Worm (Caenorhabditis elegans) whole organism, L4 larva: ENCODE data around the gene F16G10.8.

Source experiments
- F10B5.3 ChIP-seq: sonication (generic microtip); optimal IDR thresholded peaks from 2 replicates; lab custom pipeline; 2016; ENCODE audit warnings: mild to moderate bottlenecking, missing genetic modification characterization, missing compliant biosample characterization
- T26A8.4 ChIP-seq: fragments of 200-800 bp; sonication (Bioruptor generic); IDR thresholded peaks from 2 replicates; pipeline ENCODE4 v1.3.6; 2022; ENCODE audit warnings: missing genetic modification characterization, missing compliant biosample characterization
- Y48G9A.11 ChIP-seq: fragments of 200-800 bp; sonication (Bioruptor generic); IDR thresholded peaks from 2 replicates; pipeline ENCODE4 v1.3.6; 2022; ENCODE audit warnings: missing genetic modification reagents, missing genetic modification characterization, missing compliant biosample characterization
- Y5F2A.4 ChIP-seq: fragments of 200-800 bp; sonication (Bioruptor generic); optimal IDR thresholded peaks from 2 replicates; lab custom pipeline; 2018; ENCODE audit warnings: mild to moderate bottlenecking, missing genetic modification characterization, missing compliant biosample characterization
- ZK337.2 ChIP-seq: fragments of 200-800 bp; sonication (Bioruptor generic); IDR thresholded peaks from 2 replicates; pipeline ENCODE4 v1.3.6; 2022; ENCODE audit warnings: missing genetic modification reagents, missing genetic modification characterization, missing compliant biosample characterization
- aha-1 ChIP-seq: fragments of 150-350 bp; peaks from one replicate; lab custom pipeline; 2014; ENCODE audit warnings: missing biosample characterization, missing genetic modification characterization
- aly-2 ChIP-seq: sonication (generic microtip); optimal IDR thresholded peaks from 2 replicates; lab custom pipeline; 2018; ENCODE audit warnings: missing biosample characterization, missing genetic modification characterization
- ceh-82 ChIP-seq: sonication (generic microtip); optimal IDR thresholded peaks from 2 replicates; lab custom pipeline; 2017; ENCODE audit warnings: missing biosample characterization, missing genetic modification characterization
- cey-2 ChIP-seq: sonication (generic microtip); optimal IDR thresholded peaks from 3 replicates; lab custom pipeline; 2017; ENCODE audit warnings: missing genetic modification characterization, mild to moderate bottlenecking, missing compliant biosample characterization, antibody characterized with exemption, borderline replicate concordance; ENCODE audit not compliant: insufficient read depth
- daf-12 ChIP-seq: fragments of 150-350 bp; optimal IDR thresholded peaks from 2 replicates; lab custom pipeline; 2014; ENCODE audit warnings: missing biosample characterization, missing genetic modification reagents, missing genetic modification characterization
- daf-19 ChIP-seq: fragments of 200-800 bp; sonication (Bioruptor generic); conservative IDR thresholded peaks from 2 replicates; pipeline ENCODE4 v1.3.6; 2022; ENCODE audit warnings: missing genetic modification characterization, missing compliant biosample characterization
- dmd-6 ChIP-seq: fragments of 200-800 bp; sonication (Bioruptor generic); IDR thresholded peaks from 2 replicates; pipeline ENCODE4 v1.3.6; 2022; ENCODE audit warnings: missing genetic modification reagents, missing genetic modification characterization, missing compliant biosample characterization
- dmd-8 ChIP-seq: fragments of 200-800 bp; sonication (Bioruptor generic); IDR thresholded peaks from 2 replicates; pipeline ENCODE4 v1.3.6; 2022; ENCODE audit warnings: missing genetic modification characterization, missing compliant biosample characterization
- dmd-9 ChIP-seq: fragments of 200-800 bp; sonication (Bioruptor generic); IDR thresholded peaks from 2 replicates; pipeline ENCODE4 v1.3.6; 2022; ENCODE audit warnings: missing genetic modification reagents, missing genetic modification characterization, missing compliant biosample characterization
- dpl-1 ChIP-seq: fragments of 150-350 bp; optimal IDR thresholded peaks from 2 replicates; lab custom pipeline; 2014; ENCODE audit warnings: missing biosample characterization, missing genetic modification reagents, missing genetic modification characterization
- fkh-10 ChIP-seq: fragments of 150-350 bp; optimal IDR thresholded peaks from 2 replicates; lab custom pipeline; 2014; ENCODE audit warnings: missing biosample characterization, missing genetic modification reagents, missing genetic modification characterization
- fos-1 ChIP-seq: fragments of 150-350 bp; optimal IDR thresholded peaks from 2 replicates; lab custom pipeline; 2014; ENCODE audit warnings: missing biosample characterization, missing genetic modification characterization
- hif-1 ChIP-seq, 2 experiments: sonication (generic microtip); optimal IDR thresholded peaks; 2 replicates each; lab custom pipeline; 2016 to 2017; ENCODE audit warnings: missing compliant biosample characterization in 2 of 2, missing genetic modification characterization in 2 of 2, missing genetic modification reagents in 2 of 2, missing genotype in 2 of 2, mild to moderate bottlenecking in 1 of 2
- lim-7 ChIP-seq: fragments of 200-800 bp; sonication (Bioruptor generic); IDR thresholded peaks from 2 replicates; pipeline ENCODE4 v1.3.6; 2022; ENCODE audit warnings: missing genetic modification characterization, missing compliant biosample characterization
- lin-1 ChIP-seq: fragments of 200-800 bp; sonication (Bioruptor generic); IDR thresholded peaks from 2 replicates; pipeline ENCODE4 v1.3.6; 2022; ENCODE audit warnings: missing genetic modification reagents, missing genetic modification characterization, missing compliant biosample characterization
- lin-13 ChIP-seq: fragments of 150-350 bp; optimal IDR thresholded peaks from 2 replicates; lab custom pipeline; 2014; ENCODE audit warnings: missing biosample characterization, missing genetic modification reagents, missing genetic modification characterization
- lin-29 ChIP-seq: fragments of 200-800 bp; sonication (Bioruptor generic); IDR thresholded peaks from 2 replicates; pipeline ENCODE4 v1.3.6; 2022; ENCODE audit warnings: missing genetic modification reagents, missing genetic modification characterization, missing compliant biosample characterization
- mes-2 ChIP-seq: sonication (generic microtip); optimal IDR thresholded peaks from 2 replicates; lab custom pipeline; 2016; ENCODE audit warnings: missing genotype, mild to moderate bottlenecking, missing genetic modification characterization, missing compliant biosample characterization; ENCODE audit not compliant: poor library complexity, severe bottlenecking
- nhr-25 ChIP-seq: sonication (generic microtip); optimal IDR thresholded peaks from 2 replicates; lab custom pipeline; 2017; ENCODE audit warnings: missing genetic modification characterization, mild to moderate bottlenecking, missing compliant biosample characterization, antibody characterized with exemption, moderate library complexity, borderline replicate concordance; ENCODE audit not compliant: insufficient read depth
- nhr-28 ChIP-seq: fragments of 150-350 bp; optimal IDR thresholded peaks from 2 replicates; lab custom pipeline; 2014; ENCODE audit warnings: missing biosample characterization, missing genetic modification characterization
- nhr-41 ChIP-seq: fragments of 200-800 bp; sonication (Bioruptor generic); IDR thresholded peaks from 2 replicates; pipeline ENCODE4 v1.3.6; 2022; ENCODE audit warnings: missing genetic modification reagents, missing genetic modification characterization, missing compliant biosample characterization
- nhr-42 ChIP-seq: fragments of 200-800 bp; sonication (Bioruptor generic); IDR thresholded peaks from 2 replicates; pipeline ENCODE4 v1.3.6; 2022; ENCODE audit warnings: missing genetic modification characterization, missing compliant biosample characterization
- nhr-48 ChIP-seq: sonication (generic microtip); optimal IDR thresholded peaks from 2 replicates; lab custom pipeline; 2016; ENCODE audit warnings: mild to moderate bottlenecking, missing genetic modification characterization, missing compliant biosample characterization
- nhr-6 ChIP-seq: fragments of 150-350 bp; optimal IDR thresholded peaks from 2 replicates; lab custom pipeline; 2014; ENCODE audit warnings: missing biosample characterization, missing genetic modification characterization
- pha-4 ChIP-seq, 2 experiments: fragments of 150-350 bp in 1 of 2; fragments of 200-800 bp in 1 of 2; sonication (Bioruptor generic) in 1 of 2; IDR thresholded peaks in 1 of 2; optimal IDR thresholded peaks in 1 of 2; 2 replicates each; pipeline versions ENCODE4 v1.3.6 to Lab custom; 2014 to 2022; ENCODE audit warnings: missing genetic modification characterization in 2 of 2, missing genetic modification reagents in 2 of 2, missing biosample characterization in 1 of 2, missing compliant biosample characterization in 1 of 2
- php-3 ChIP-seq: fragments of 200-800 bp; sonication (Bioruptor generic); IDR thresholded peaks from 2 replicates; pipeline ENCODE4 v1.3.6; 2022; ENCODE audit warnings: missing genetic modification reagents, missing genetic modification characterization, missing compliant biosample characterization
- sdz-12 ChIP-seq: fragments of 200-800 bp; sonication (Bioruptor generic); optimal IDR thresholded peaks from 2 replicates; lab custom pipeline; 2018; ENCODE audit warnings: mild to moderate bottlenecking, missing genetic modification characterization, missing compliant biosample characterization
- skn-1 ChIP-seq: fragments of 150-350 bp; optimal IDR thresholded peaks from 2 replicates; lab custom pipeline; 2014; ENCODE audit warnings: missing biosample characterization, missing genetic modification characterization
- snpc-1.2 ChIP-seq: fragments of 200-800 bp; sonication (Bioruptor generic); IDR thresholded peaks from 2 replicates; pipeline ENCODE4 v1.3.6; 2022; ENCODE audit warnings: missing genetic modification reagents, missing genetic modification characterization, missing compliant biosample characterization
- spr-1 ChIP-seq: sonication (generic microtip); optimal IDR thresholded peaks from 2 replicates; lab custom pipeline; 2016; ENCODE audit warnings: mild to moderate bottlenecking, missing genetic modification characterization, missing compliant biosample characterization
- spr-3 ChIP-seq: fragments of 200-800 bp; sonication (Bioruptor generic); optimal IDR thresholded peaks from 2 replicates; lab custom pipeline; 2018; ENCODE audit warnings: mild to moderate bottlenecking, missing genetic modification characterization, missing compliant biosample characterization
- tag-97 ChIP-seq: fragments of 200-800 bp; sonication (Bioruptor generic); IDR thresholded peaks from 2 replicates; pipeline ENCODE4 v1.3.6; 2022; ENCODE audit warnings: missing genetic modification characterization, missing compliant biosample characterization
- unc-62 ChIP-seq, 3 experiments: fragments of 150-350 bp in 1 of 3; sonication (generic microtip); optimal IDR thresholded peaks in 2 of 3; peaks in 1 of 3; 1 replicate in 1 of 3; 2 replicates in 2 of 3; lab custom pipeline; 2014 to 2017; ENCODE audit warnings: missing biosample characterization in 3 of 3, missing genetic modification characterization in 3 of 3, missing genetic modification reagents in 3 of 3, missing genotype in 1 of 3
- zfp-3 ChIP-seq: fragments of 200-800 bp; sonication (Bioruptor generic); conservative IDR thresholded peaks from 2 replicates; pipeline ENCODE4 v1.3.6; 2022; ENCODE audit warnings: missing genetic modification reagents, missing genetic modification characterization, missing compliant biosample characterization
- zip-2 ChIP-seq: fragments of 150-350 bp; optimal IDR thresholded peaks from 2 replicates; lab custom pipeline; 2014; ENCODE audit warnings: missing biosample characterization, missing genetic modification characterization

Gene F16G10.8

ce11 chrII:2395864-2396263 lies 12.6 kb upstream of the F16G10.8 start, which contains the start of gene F16G10.13:
Gene F16G10.13 (minus strand): TSS chrII:2395964.
- TF ChIP-seq nhr-25 (tag; lab: Kevin White, UChicago), result no peak
- TF ChIP-seq dmd-8 (GFP tag; lab: Robert Waterston, UW), result no peak
- TF ChIP-seq Y5F2A.4 (GFP tag; lab: Kevin White, UChicago), result no peak
- no peak for TF ChIP-seq sdz-12
- no peak for TF ChIP-seq fos-1
- no peak for TF ChIP-seq daf-19 (GFP tag; lab: Robert Waterston, UW)
- no peak for TF ChIP-seq snpc-1.2 (GFP tag; lab: Robert Waterston, UW)
- TF ChIP-seq F10B5.3 (tag; lab: Kevin White, UChicago), result no peak
- TF ChIP-seq nhr-41 (GFP tag; lab: Robert Waterston, UW), result no peak
- TF ChIP-seq, all 104 proteins: peak for 0

- TF ChIP-seq T26A8.4 (no peak), daf-12 (tag; lab: Kevin White, UChicago) (no peak)
- TF ChIP-seq, all 104 proteins: peak for 0
Observed at ce11 chrII:2393821-2394220, 10.6 kb upstream of the F16G10.8 start, which contains the start of gene F16G10.11. Gene F16G10.11 (minus strand): TSS chrII:2393921.

- TF ChIP-seq tag-97 (GFP tag; lab: Robert Waterston, UW), result no peak
- no peak for TF ChIP-seq lin-1 (GFP tag; lab: Robert Waterston, UW)
- TF ChIP-seq cey-2, result no peak
- no peak for TF ChIP-seq pha-4 (GFP tag; IDR thresholded peaks at IDR 0.05; lab: Robert Waterston, UW)
- TF ChIP-seq pha-4 (tag; optimal IDR thresholded peaks at IDR 0.05; lab: Kevin White, UChicago), result no peak
- TF ChIP-seq aha-1 (tag; lab: Kevin White, UChicago), result no peak
- no peak for TF ChIP-seq nhr-28 (tag; lab: Kevin White, UChicago)
- no peak for TF ChIP-seq Y48G9A.11 (GFP tag; lab: Robert Waterston, UW)
- TF ChIP-seq dpl-1, result no peak
- TF ChIP-seq dmd-9 (GFP tag; lab: Robert Waterston, UW), result no peak
- no peak for TF ChIP-seq nhr-6
- no peak for TF ChIP-seq T26A8.4
- TF ChIP-seq dmd-6 (GFP tag; lab: Robert Waterston, UW), result no peak
- no peak for TF ChIP-seq mes-2 (tag; lab: Kevin White, UChicago)
- no peak for TF ChIP-seq spr-3
- TF ChIP-seq zfp-3 (GFP tag; lab: Robert Waterston, UW), result no peak
- no peak for TF ChIP-seq lin-13
- TF ChIP-seq skn-1 (tag; lab: Kevin White, UChicago), result no peak
- no peak for TF ChIP-seq lin-29 (GFP tag; lab: Robert Waterston, UW)
Observed at ce11 chrII:2390884-2391283, 7.7 kb upstream of the F16G10.8 start, which contains the start of gene F16G10.10. Gene F16G10.10 (minus strand): TSS chrII:2390984.

ce11 chrII:2385495-2385894 lies 2.3 kb upstream of the F16G10.8 start, which contains the start of gene F16G10.9:
Gene F16G10.9 (minus strand): TSS chrII:2385595.
- TF ChIP-seq spr-1 (tag; lab: Kevin White, UChicago) (no peak), lin-29 (GFP tag; lab: Robert Waterston, UW) (no peak), daf-12 (tag; lab: Kevin White, UChicago) (no peak), ceh-82 (no peak), nhr-42 (GFP tag; lab: Robert Waterston, UW) (no peak), fkh-10 (GFP tag; lab: Kevin White, UChicago) (no peak), nhr-48 (tag; lab: Kevin White, UChicago) (no peak), aly-2 (no peak), hif-1 (tag; optimal IDR thresholded peaks at IDR 0.05; lab: Kevin White, UChicago) (no peak), ZK337.2 (GFP tag; lab: Robert Waterston, UW) (no peak), zip-2 (tag; lab: Kevin White, UChicago) (no peak), dmd-6 (GFP tag; lab: Robert Waterston, UW) (no peak), unc-62 (GFP tag; optimal IDR thresholded peaks at IDR 0.05 in 1 of 2; lab: Kevin White, UChicago) (no peak), unc-62 (tag; optimal IDR thresholded peaks at IDR 0.05; lab: Kevin White, UChicago) (no peak), lim-7 (GFP tag; lab: Robert Waterston, UW) (no peak), nhr-6 (no peak), fos-1 (no peak), T26A8.4 (no peak), php-3 (GFP tag; lab: Robert Waterston, UW) (no peak)
